Worm (Caenorhabditis elegans) whole organism, midembryonic: ENCODE data around the gene prk-1.

Experiments used
- T22C8.4 ChIP-seq: fragments of 200-800 bp; sonication (Bioruptor generic); IDR thresholded peaks from 2 replicates; pipeline ENCODE4 v1.3.6; 2022; ENCODE audit warnings: missing genetic modification characterization, missing compliant biosample characterization
- cog-1 ChIP-seq: sonication (generic microtip); optimal IDR thresholded peaks from 2 replicates; lab custom pipeline; 2016; ENCODE audit warnings: missing genetic modification characterization, missing compliant biosample characterization
- flt-1 ChIP-seq: fragments of 200-800 bp; sonication (Bioruptor generic); IDR thresholded peaks from 2 replicates; pipeline ENCODE4 v1.3.6; 2022; ENCODE audit warnings: missing genetic modification characterization, missing compliant biosample characterization
- klf-2 ChIP-seq: fragments of 200-800 bp; sonication (Bioruptor generic); conservative IDR thresholded peaks from 2 replicates; pipeline ENCODE4 v1.3.6; 2022; ENCODE audit warnings: missing genetic modification reagents, missing genetic modification characterization, missing compliant biosample characterization
- med-1 ChIP-seq: sonication (generic microtip); optimal IDR thresholded peaks from 2 replicates; lab custom pipeline; 2017; ENCODE audit warnings: missing genetic modification characterization, mild to moderate bottlenecking, missing compliant biosample characterization, antibody characterized with exemption, missing genetic modification reagents; ENCODE audit not compliant: insufficient read depth
- ref-1 ChIP-seq: fragments of 200-800 bp; sonication (Bioruptor generic); conservative IDR thresholded peaks from 2 replicates; pipeline ENCODE4 v1.3.6; 2022; ENCODE audit warnings: missing genetic modification reagents, missing genetic modification characterization, missing compliant biosample characterization
- tab-1 ChIP-seq: fragments of 200-800 bp; sonication (Bioruptor generic); IDR thresholded peaks from 2 replicates; pipeline ENCODE4 v1.3.6; 2022; ENCODE audit warnings: missing genetic modification characterization, missing compliant biosample characterization
- ztf-23 ChIP-seq: fragments of 200-800 bp; sonication (Bioruptor generic); IDR thresholded peaks from 2 replicates; pipeline ENCODE4 v1.3.6; 2022; ENCODE audit warnings: missing genetic modification reagents, missing genetic modification characterization, missing compliant biosample characterization
- ztf-29 ChIP-seq: fragments of 200-800 bp; sonication (Bioruptor generic); IDR thresholded peaks from 2 replicates; pipeline ENCODE4 v1.3.6; 2022; ENCODE audit warnings: missing genetic modification reagents, missing genetic modification characterization, missing compliant biosample characterization

DNA sequence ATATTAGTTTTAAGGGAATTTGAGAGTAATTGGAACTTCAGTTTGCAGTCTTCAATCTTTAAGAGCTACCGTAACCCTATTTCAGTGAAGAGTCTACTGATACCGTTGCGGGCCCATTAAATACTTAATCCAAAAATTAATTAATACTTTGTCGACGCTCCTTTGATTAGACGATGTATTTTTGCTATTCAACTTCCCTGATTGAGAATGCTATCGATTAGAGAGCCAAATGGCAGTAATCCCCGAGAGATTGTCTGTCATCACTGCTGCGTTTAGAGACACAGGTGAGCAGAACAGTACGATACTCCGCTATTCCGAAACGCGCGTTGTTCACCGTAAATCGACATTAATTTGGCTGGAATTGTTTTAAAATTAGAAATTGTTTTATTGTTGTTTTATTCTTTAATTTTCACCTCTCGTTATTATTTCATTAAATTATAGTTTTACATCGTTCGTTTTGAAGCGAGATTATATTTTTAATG, 31.2 kb downstream of the prk-1 start, which contains the start of gene rfl-1:
- TF ChIP-seq cog-1 (tag; lab: Kevin White, UChicago) (no peak), ztf-23 (GFP tag; lab: Robert Waterston, UW) (no peak), klf-2 (no peak), T22C8.4 (GFP tag; lab: Robert Waterston, UW) (no peak), ref-1 (GFP tag; lab: Robert Waterston, UW) (no peak), flt-1 (no peak), ztf-29 (GFP tag; lab: Robert Waterston, UW) (no peak), tab-1 (no peak), med-1 (no peak)
